Worm (Caenorhabditis elegans): ENCODE data around the gene rpl-20.

Gene rpl-20

ce11 chrIV:4748408-4749105 is 1.0 kb downstream of the rpl-20 start, which contains the start of gene cyc-2.1 (continued):
- TF ChIP-seq ztf-6 (GFP tag; IDR thresholded peaks at IDR 0.05) (0 out of 2 replicates have a peak, but pooled peaks have one; percentile 44), ceh-58 (GFP tag; IDR thresholded peaks at IDR 0.05) (0 out of 2 replicates have a peak, but pooled peaks have one; percentile 10), ets-4 (GFP tag; optimal IDR thresholded peaks at IDR 0.05) (no peak), unc-130 (GFP tag; optimal IDR thresholded peaks at IDR 0.05) (peak; percentile 43), let-526 (GFP tag; IDR thresholded peaks at IDR 0.05) (no peak), ekl-4 (GFP tag; IDR thresholded peaks at IDR 0.05) (peak; percentile 79; the same call in 1 of the 2 replicates), dpl-1 (GFP tag; optimal IDR thresholded peaks at IDR 0.05) (no peak), hrde-1 (tag; optimal IDR thresholded peaks at IDR 0.05; ENCODE audit: borderline replicate concordance) (peak; percentile 94), akir-1 (GFP tag; optimal IDR thresholded peaks at IDR 0.05) (no peak), ztf-3 (GFP tag; optimal IDR thresholded peaks at IDR 0.05) (no peak), snpc-4 (GFP tag; optimal IDR thresholded peaks at IDR 0.05) (peak; percentile 30), snpc-4 (tag; optimal IDR thresholded peaks at IDR 0.05) (peak in 3 of 4 experiments; percentile 43 to 73 (median 59)), snpc-1.1 (tag; optimal IDR thresholded peaks at IDR 0.05; ENCODE audit: insufficient read depth) (peak; percentile 62), efl-1 (GFP tag; optimal IDR thresholded peaks at IDR 0.05) (peak; percentile 5), F23B12.7 (tag; optimal IDR thresholded peaks at IDR 0.05; ENCODE audit: insufficient read depth) (peak; percentile 71), tbx-9 (tag; optimal IDR thresholded peaks at IDR 0.05; ENCODE audit: borderline replicate concordance) (no peak), egrh-3 (GFP tag; IDR thresholded peaks at IDR 0.05) (no peak), lag-1 (GFP tag; IDR thresholded peaks at IDR 0.05) (no peak), F57C9.4 (tag; optimal IDR thresholded peaks at IDR 0.05) (no peak), dpff-1 (tag; optimal IDR thresholded peaks at IDR 0.05) (no peak), hlh-12 (tag; optimal IDR thresholded peaks at IDR 0.05) (no peak), lsl-1 (GFP tag; optimal IDR thresholded peaks at IDR 0.05) (peak; percentile 54), ztf-18 (tag; optimal IDR thresholded peaks at IDR 0.05) (peak; percentile 88), attf-5 (GFP tag; optimal IDR thresholded peaks at IDR 0.05) (peak; percentile 92), nfya-1 (tag; optimal IDR thresholded peaks at IDR 0.05; ENCODE audit: borderline replicate concordance, insufficient read depth) (no peak), fkh-3 (tag; optimal IDR thresholded peaks at IDR 0.05) (no peak), F49E8.2 (tag; optimal IDR thresholded peaks at IDR 0.05; ENCODE audit: insufficient read depth) (peak; percentile 90), repo-1 (tag; optimal IDR thresholded peaks at IDR 0.05) (peak; percentile 14), hmg-1.2 (GFP tag; IDR thresholded peaks at IDR 0.05) (peak; percentile 69), hsf-1 (GFP tag; IDR thresholded peaks at IDR 0.05) (peak; percentile 83), lin-35 (GFP tag; optimal IDR thresholded peaks at IDR 0.05) (peak in 1 of 3 experiments; percentile 51), ztf-28 (GFP tag; IDR thresholded peaks at IDR 0.05) (no peak), somi-1 (GFP tag; optimal IDR thresholded peaks at IDR 0.05) (no peak), mes-4 (tag; optimal IDR thresholded peaks at IDR 0.05) (peak; percentile 6), unc-62 (GFP tag; optimal IDR thresholded peaks at IDR 0.05) (no peak), Y56A3A.18 (GFP tag; IDR thresholded peaks at IDR 0.05) (peak; percentile 47; the same call in 1 of the 2 replicates), Y95B8A.8 (GFP tag; IDR thresholded peaks at IDR 0.05) (peak; percentile 78), aptf-3 (GFP tag; IDR thresholded peaks at IDR 0.05) (peak; percentile 76; the same call in 1 of the 2 replicates), die-1 (tag; optimal IDR thresholded peaks at IDR 0.05) (no peak), C06A6.2 (GFP tag; conservative IDR thresholded peaks at IDR 0.05) (no peak), ceh-100 (GFP tag; IDR thresholded peaks at IDR 0.05) (peak; percentile 38), D2030.7 (GFP tag; IDR thresholded peaks at IDR 0.05) (no peak)
